Fruit fly (Drosophila melanogaster) Kc167 (cell line): ENCODE results near the gene Atg6.

ENCODE experiments used
- Myc ChIP-seq: fragments of >200 bp; optimal IDR thresholded peaks from 2 replicates; lab custom pipeline; 2017; ENCODE audit warnings: missing external identifiers
- Sin3A ChIP-seq: fragments of >200 bp; optimal IDR thresholded peaks from 2 replicates; lab custom pipeline; 2018; ENCODE audit warnings: missing external identifiers
- h ChIP-seq: fragments of >200 bp; optimal IDR thresholded peaks from 3 replicates; lab custom pipeline; 2018; ENCODE audit warnings: missing external identifiers
- insv ChIP-seq: fragments of >200 bp; optimal IDR thresholded peaks from 3 replicates; lab custom pipeline; 2018; ENCODE audit warnings: missing external identifiers
- psq ChIP-seq: fragments of >200 bp; optimal IDR thresholded peaks from 2 replicates; lab custom pipeline; 2017; ENCODE audit warnings: missing external identifiers
- ttk ChIP-seq: sonication (Bioruptor generic); optimal IDR thresholded peaks from 2 replicates; lab custom pipeline; 2017; ENCODE audit warnings: missing external identifiers

dm6 chr3R:24024123-24024522, 26.5 kb downstream of the Atg6 start:
- no peak for TF ChIP-seq h (lab: Kevin White, UChicago)
- TF ChIP-seq ttk (lab: Kevin White, UChicago), result no peak
- no peak for TF ChIP-seq psq (lab: Kevin White, UChicago)
- no peak for TF ChIP-seq insv (lab: Kevin White, UChicago)
- no peak for TF ChIP-seq Myc
- TF ChIP-seq Sin3A (lab: Kevin White, UChicago), result no peak
